Worm (Caenorhabditis elegans): ENCODE results near the gene C25G4.17.
"Not testable (repeated sequence)": the region's sequence is repeated elsewhere in the genome, so short reads cannot be mapped to it uniquely, and the experiment has no call there.

DNA sequence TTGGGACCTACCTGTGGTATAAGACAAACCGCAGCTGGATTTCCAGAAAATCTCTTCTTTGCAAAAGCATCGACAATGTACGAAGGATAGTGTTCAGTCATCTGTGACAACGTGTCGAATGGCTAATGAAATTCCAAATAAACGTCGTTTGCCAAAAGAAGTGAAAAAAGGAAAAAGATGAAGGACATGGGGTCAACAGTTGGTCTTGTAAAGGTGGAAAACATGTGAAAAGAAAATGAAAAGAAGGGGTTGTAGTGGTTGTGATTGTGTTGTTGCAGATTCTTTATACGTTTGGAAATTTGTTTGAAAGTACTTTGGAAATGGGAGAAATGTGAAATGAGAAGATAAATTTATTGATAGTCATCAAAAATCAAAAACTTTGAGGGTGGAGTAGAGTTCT lies 42.7 kb downstream of the C25G4.17 start, which contains the start of gene T04A11.4:
- not testable (repeated sequence) for TF ChIP-seq nhr-27 (tag; optimal IDR thresholded peaks at IDR 0.05); nhr-179 (tag; optimal IDR thresholded peaks at IDR 0.05); unc-62 (GFP tag; optimal IDR thresholded peaks at IDR 0.05); F52B5.7 (tag; optimal IDR thresholded peaks at IDR 0.05); madf-8 (GFP tag; conservative IDR thresholded peaks at IDR 0.05); cebp-1 (GFP tag; IDR thresholded peaks at IDR 0.05); cebp-1 (tag; optimal IDR thresholded peaks at IDR 0.05); ztf-26 (tag; optimal IDR thresholded peaks at IDR 0.05); F49E8.2 (tag; optimal IDR thresholded peaks at IDR 0.05; ENCODE audit: insufficient read depth); F10E7.11 (tag; optimal IDR thresholded peaks at IDR 0.05)
